Fruit fly (Drosophila melanogaster) whole organism, embryonic: ENCODE results near the gene CalpB.

Experiments used
- Abd-B ChIP-seq: fragments of 200-800 bp; sonication (Bioruptor generic); optimal IDR thresholded peaks from 2 replicates; lab custom pipeline; 2018; ENCODE audit warnings: missing biosample characterization, mild to moderate bottlenecking, missing genetic modification characterization, moderate library complexity
- Atf-2 ChIP-seq: fragments of 200-800 bp; sonication (Bioruptor generic); optimal IDR thresholded peaks from 2 replicates; lab custom pipeline; 2016; ENCODE audit warnings: missing biosample characterization, missing genetic modification characterization
- CG10147 ChIP-seq: fragments of 200-800 bp; sonication (Bioruptor generic); optimal IDR thresholded peaks from 2 replicates; lab custom pipeline; 2019; ENCODE audit warnings: missing biosample characterization, mild to moderate bottlenecking, missing genetic modification characterization, moderate library complexity
- CG11696 ChIP-seq: fragments of 200-800 bp; sonication (Bioruptor generic); IDR thresholded peaks from 2 replicates; pipeline ENCODE4 v1.3.6; 2022; ENCODE audit warnings: missing biosample characterization, missing genetic modification characterization
- CG12942 ChIP-seq: fragments of 200-800 bp; sonication (Bioruptor generic); optimal IDR thresholded peaks from 3 replicates; lab custom pipeline; 2016; ENCODE audit warnings: missing biosample characterization, missing genetic modification characterization
- CG13287 ChIP-seq: fragments of 200-800 bp; sonication (Bioruptor generic); IDR thresholded peaks from 2 replicates; pipeline ENCODE4 v1.3.6; 2022; ENCODE audit warnings: missing biosample characterization, missing genetic modification characterization; ENCODE audit not compliant: partially characterized antibody
- CG13424 ChIP-seq: fragments of 200-800 bp; sonication (Bioruptor generic); optimal IDR thresholded peaks from 2 replicates; lab custom pipeline; 2019; ENCODE audit warnings: missing biosample characterization, mild to moderate bottlenecking, missing genetic modification characterization, moderate library complexity
- CG14667 ChIP-seq: fragments of 200-800 bp; sonication (Bioruptor generic); IDR thresholded peaks from 2 replicates; pipeline ENCODE4 v1.3.6; 2022; ENCODE audit warnings: missing biosample characterization, missing genetic modification characterization
- CG16815 ChIP-seq: fragments of 200-800 bp; sonication (Bioruptor generic); optimal IDR thresholded peaks from 3 replicates; lab custom pipeline; 2017; ENCODE audit warnings: missing biosample characterization, mild to moderate bottlenecking, missing genetic modification characterization
- CG17186 ChIP-seq: fragments of 200-800 bp; sonication (Bioruptor generic); optimal IDR thresholded peaks from 3 replicates; lab custom pipeline; 2017; ENCODE audit warnings: missing biosample characterization, missing genetic modification reagents, missing genetic modification characterization
- CG31365 ChIP-seq: fragments of 200-800 bp; sonication (Bioruptor generic); optimal IDR thresholded peaks from 2 replicates; lab custom pipeline; 2018; ENCODE audit warnings: missing biosample characterization, mild to moderate bottlenecking, missing genetic modification characterization
- CG4854 ChIP-seq: fragments of 200-800 bp; sonication (Bioruptor generic); optimal IDR thresholded peaks from 2 replicates; lab custom pipeline; 2016; ENCODE audit warnings: missing biosample characterization, missing genetic modification characterization, inconsistent platforms
- CG5180 ChIP-seq: fragments of 200-800 bp; sonication (Bioruptor generic); optimal IDR thresholded peaks from 3 replicates; lab custom pipeline; 2017; ENCODE audit warnings: missing biosample characterization, missing genetic modification characterization, mild to moderate bottlenecking, moderate library complexity, missing genetic modification reagents
- CG6765 ChIP-seq: fragments of 200-800 bp; sonication (Bioruptor generic); optimal IDR thresholded peaks from 3 replicates; lab custom pipeline; 2017; ENCODE audit warnings: missing biosample characterization, mild to moderate bottlenecking, missing genetic modification characterization
- CG7357 ChIP-seq: fragments of 200-800 bp; sonication (Bioruptor generic); IDR thresholded peaks from 3 replicates; pipeline ENCODE4 v1.3.6; 2022; ENCODE audit warnings: missing biosample characterization, missing genetic modification characterization
- CG7963 ChIP-seq: fragments of 200-800 bp; sonication (Bioruptor generic); IDR thresholded peaks from 3 replicates; pipeline ENCODE4 v1.3.6; 2022; ENCODE audit warnings: missing biosample characterization, missing genetic modification characterization; ENCODE audit not compliant: partially characterized antibody
- CG8089 ChIP-seq: fragments of 200-800 bp; sonication (Bioruptor generic); optimal IDR thresholded peaks from 3 replicates; lab custom pipeline; 2016; ENCODE audit warnings: missing biosample characterization, missing genetic modification characterization
- CG8359 ChIP-seq: fragments of 200-800 bp; sonication (Bioruptor generic); optimal IDR thresholded peaks from 2 replicates; lab custom pipeline; 2017; ENCODE audit warnings: missing biosample characterization, mild to moderate bottlenecking, missing genetic modification characterization, borderline replicate concordance
- CG9609 ChIP-seq: fragments of 200-800 bp; sonication (Bioruptor generic); optimal IDR thresholded peaks from 3 replicates; lab custom pipeline; 2016; ENCODE audit warnings: missing biosample characterization, missing genetic modification characterization
- CTCF ChIP-seq: fragments of 200-800 bp; sonication (Bioruptor generic); optimal IDR thresholded peaks from 2 replicates; lab custom pipeline; 2017; ENCODE audit warnings: missing biosample characterization, mild to moderate bottlenecking, missing genetic modification characterization, moderate library complexity
- Dbx ChIP-seq: fragments of 200-800 bp; sonication (Bioruptor generic); IDR thresholded peaks from 3 replicates; pipeline ENCODE4 v1.3.6; 2022; ENCODE audit warnings: missing biosample characterization, missing genetic modification characterization
- Dek ChIP-seq: fragments of 200-800 bp; sonication (Bioruptor generic); optimal IDR thresholded peaks from 3 replicates; lab custom pipeline; 2019; ENCODE audit warnings: missing biosample characterization, mild to moderate bottlenecking, missing genetic modification characterization, moderate library complexity
- Dfd ChIP-seq, 2 experiments: fragments of >200 bp; optimal IDR thresholded peaks; 2 replicates each; lab custom pipeline; 2017; ENCODE audit warnings: missing biosample characterization in 2 of 2, missing genetic modification characterization in 2 of 2
- Ets97D ChIP-seq: fragments of 200-800 bp; sonication (Bioruptor generic); optimal IDR thresholded peaks from 3 replicates; lab custom pipeline; 2016; ENCODE audit warnings: missing biosample characterization, missing genetic modification characterization
- HLH54F ChIP-seq: fragments of 200-800 bp; sonication (Bioruptor generic); optimal IDR thresholded peaks from 3 replicates; lab custom pipeline; 2016; ENCODE audit warnings: missing biosample characterization, missing genetic modification characterization
- Lim3 ChIP-seq: fragments of 200-800 bp; sonication (Bioruptor generic); IDR thresholded peaks from 2 replicates; pipeline ENCODE4 v1.3.6; 2022; ENCODE audit warnings: missing biosample characterization, missing genetic modification characterization
- Max ChIP-seq: fragments of 200-800 bp; sonication (Bioruptor generic); optimal IDR thresholded peaks from 2 replicates; lab custom pipeline; 2016; ENCODE audit warnings: missing biosample characterization, mild to moderate bottlenecking, missing genetic modification characterization
- Med ChIP-seq: fragments of 200-800 bp; sonication (Bioruptor generic); peaks from one replicate; lab custom pipeline; 2016; ENCODE audit warnings: missing biosample characterization, missing genetic modification characterization, mild to moderate bottlenecking, inconsistent platforms, moderate library complexity
- Rx ChIP-seq: fragments of 200-800 bp; sonication (Bioruptor generic); IDR thresholded peaks from 2 replicates; pipeline ENCODE4 v1.3.6; 2022; ENCODE audit warnings: missing biosample characterization, missing genetic modification characterization
- Sry-β ChIP-seq: fragments of 200-800 bp; sonication (Bioruptor generic); optimal IDR thresholded peaks from 2 replicates; lab custom pipeline; 2018; ENCODE audit warnings: missing biosample characterization, mild to moderate bottlenecking, missing genetic modification characterization, moderate library complexity
- ase ChIP-seq: fragments of 200-800 bp; sonication (Bioruptor generic); IDR thresholded peaks from 3 replicates; pipeline ENCODE4 v1.3.6; 2022; ENCODE audit warnings: missing biosample characterization, missing genetic modification characterization
- bab2 ChIP-seq: fragments of 200-800 bp; sonication (Bioruptor generic); optimal IDR thresholded peaks from 2 replicates; lab custom pipeline; 2016; ENCODE audit warnings: missing biosample characterization, missing genetic modification characterization
- br ChIP-seq: fragments of >200 bp; optimal IDR thresholded peaks from 2 replicates; lab custom pipeline; 2017
- caup ChIP-seq: fragments of 200-800 bp; sonication (Bioruptor generic); optimal IDR thresholded peaks from 3 replicates; lab custom pipeline; 2017; ENCODE audit warnings: missing biosample characterization, mild to moderate bottlenecking, missing genetic modification characterization, moderate library complexity; ENCODE audit not compliant: severe bottlenecking
- chinmo ChIP-seq: fragments of 200-800 bp; sonication (Bioruptor generic); IDR thresholded peaks from 4 replicates; pipeline ENCODE4 v1.3.6; 2022; ENCODE audit warnings: missing biosample characterization, missing genetic modification characterization; ENCODE audit not compliant: partially characterized antibody
- dmrt99B ChIP-seq: fragments of 200-800 bp; sonication (Bioruptor generic); optimal IDR thresholded peaks from 2 replicates; lab custom pipeline; 2018; ENCODE audit warnings: missing biosample characterization, mild to moderate bottlenecking, missing genetic modification characterization, moderate library complexity
- ewg ChIP-seq: fragments of 200-800 bp; sonication (Bioruptor generic); optimal IDR thresholded peaks from 3 replicates; lab custom pipeline; 2017; ENCODE audit warnings: mild to moderate bottlenecking, missing biosample characterization, missing genetic modification reagents, missing genetic modification characterization
- eyg ChIP-seq: fragments of 200-800 bp; sonication (Bioruptor generic); optimal IDR thresholded peaks from 3 replicates; lab custom pipeline; 2016; ENCODE audit warnings: missing biosample characterization, missing genetic modification characterization
- ftz-f1 ChIP-seq: fragments of 200-800 bp; sonication (Bioruptor generic); optimal IDR thresholded peaks from 2 replicates; lab custom pipeline; 2016; ENCODE audit warnings: missing biosample characterization, missing genetic modification characterization
- gem ChIP-seq: fragments of 200-800 bp; sonication (Bioruptor generic); optimal IDR thresholded peaks from 2 replicates; lab custom pipeline; 2019; ENCODE audit warnings: missing biosample characterization, mild to moderate bottlenecking, missing genetic modification characterization, moderate library complexity
- hbn ChIP-seq: fragments of 200-800 bp; sonication (Bioruptor generic); IDR thresholded peaks from 2 replicates; pipeline ENCODE4 v1.3.6; 2022; ENCODE audit warnings: missing biosample characterization, missing genetic modification characterization; ENCODE audit not compliant: partially characterized antibody
- hth ChIP-seq: fragments of >200 bp; optimal IDR thresholded peaks from 2 replicates; lab custom pipeline; 2017; ENCODE audit warnings: inconsistent platforms
- pfk ChIP-seq: fragments of 200-800 bp; sonication (Bioruptor generic); optimal IDR thresholded peaks from 2 replicates; lab custom pipeline; 2018; ENCODE audit warnings: missing biosample characterization, mild to moderate bottlenecking, missing genetic modification characterization, moderate library complexity
- ranshi ChIP-seq: fragments of 200-800 bp; sonication (Bioruptor generic); IDR thresholded peaks from 2 replicates; pipeline ENCODE4 v1.3.6; 2022; ENCODE audit warnings: missing biosample characterization, missing genetic modification characterization
- sd ChIP-seq: fragments of 200-800 bp; sonication (Bioruptor generic); optimal IDR thresholded peaks from 3 replicates; lab custom pipeline; 2018; ENCODE audit warnings: missing biosample characterization, mild to moderate bottlenecking, missing genetic modification characterization, moderate library complexity
- shn ChIP-seq: fragments of 200-800 bp; sonication (Bioruptor generic); optimal IDR thresholded peaks from 3 replicates; lab custom pipeline; 2016; ENCODE audit warnings: missing biosample characterization, missing genetic modification characterization
- sob ChIP-seq: fragments of 200-800 bp; sonication (Bioruptor generic); IDR thresholded peaks from 2 replicates; pipeline ENCODE4 v1.3.6; 2022; ENCODE audit warnings: missing biosample characterization, missing genetic modification characterization
- sqz ChIP-seq: fragments of 200-800 bp; sonication (Bioruptor generic); optimal IDR thresholded peaks from 3 replicates; lab custom pipeline; 2018; ENCODE audit warnings: missing biosample characterization, mild to moderate bottlenecking, missing genetic modification characterization
- usp ChIP-seq: fragments of >200 bp; optimal IDR thresholded peaks from 2 replicates; lab custom pipeline; 2017; ENCODE audit warnings: missing biosample characterization, missing genetic modification characterization
- wek ChIP-seq: fragments of 200-800 bp; sonication (Bioruptor generic); optimal IDR thresholded peaks from 3 replicates; lab custom pipeline; 2018; ENCODE audit warnings: missing biosample characterization, mild to moderate bottlenecking, missing genetic modification characterization, moderate library complexity

The CalpB gene

dm6 chr3L:9856430-9857218, 31.9 kb upstream of the CalpB start (continued):
- TF ChIP-seq pfk (GFP tag; lab: Kevin White, UChicago) (no peak), Dek (tag; lab: Kevin White, UChicago) (peak; percentile 55), CG17186 (GFP tag; lab: Kevin White, UChicago) (peak; percentile 25), shn (GFP tag; lab: Kevin White, UChicago) (no peak), CG13424 (tag; lab: Kevin White, UChicago) (peak; percentile 86), eyg (GFP tag; lab: Kevin White, UChicago) (no peak), Rx (GFP tag; lab: Robert Waterston, UW) (peak; percentile 59), bab2 (GFP tag; lab: Kevin White, UChicago) (no peak), CG10147 (peak; percentile 67), CG31365 (no peak), gem (tag; lab: Kevin White, UChicago) (peak; percentile 94), CG11696 (GFP tag; lab: Robert Waterston, UW) (peak; percentile 54), CG7357 (GFP tag; lab: Robert Waterston, UW) (peak; percentile 56; the same call in 1 of the 3 replicates), Max (GFP tag; lab: Kevin White, UChicago) (peak; percentile 34), CG8089 (GFP tag; lab: Kevin White, UChicago) (no peak), wek (GFP tag; lab: Kevin White, UChicago) (no peak), dmrt99B (tag; lab: Kevin White, UChicago) (peak; percentile 90), CG7963 (GFP tag; lab: Robert Waterston, UW) (no peak), Atf-2 (GFP tag; lab: Kevin White, UChicago) (no peak), chinmo (no peak), ftz-f1 (GFP tag; lab: Kevin White, UChicago) (no peak), CTCF (no peak), hbn (GFP tag; lab: Robert Waterston, UW) (no peak), CG12942 (GFP tag; lab: Kevin White, UChicago) (peak; percentile 23), Lim3 (0 out of 2 replicates have a peak, but pooled peaks have one; percentile 42), sob (GFP tag; lab: Robert Waterston, UW) (peak; percentile 83), CG8359 (GFP tag; lab: Kevin White, UChicago) (peak; percentile 79), hth (lab: Kevin White, UChicago) (no peak), caup (GFP tag; lab: Kevin White, UChicago) (peak; percentile 74), ewg (peak; percentile 66), Dfd (GFP tag; optimal IDR thresholded peaks at IDR 0.05; lab: Kevin White, UChicago) (no peak), sd (tag; lab: Kevin White, UChicago) (no peak), CG5180 (GFP tag; lab: Kevin White, UChicago) (no peak), CG9609 (GFP tag; lab: Kevin White, UChicago) (peak; percentile 26), CG14667 (GFP tag; lab: Robert Waterston, UW) (peak; percentile 72), CG13287 (GFP tag; lab: Robert Waterston, UW) (no peak), CG4854 (no peak), Abd-B (GFP tag; lab: Kevin White, UChicago) (peak; percentile 78), Sry-β (GFP tag; lab: Kevin White, UChicago) (peak; percentile 22), ranshi (peak; percentile 81), sqz (GFP tag; lab: Kevin White, UChicago) (peak; percentile 74), br (lab: Kevin White, UChicago) (no peak), ase (GFP tag; lab: Robert Waterston, UW) (peak; percentile 83), Med (GFP tag; lab: Kevin White, UChicago) (peak; percentile 70), CG16815 (GFP tag; lab: Kevin White, UChicago) (peak; percentile 67), CG6765 (GFP tag; lab: Kevin White, UChicago) (no peak), Ets97D (GFP tag; lab: Kevin White, UChicago) (no peak), HLH54F (no peak), Dbx (peak; percentile 41; the same call in 1 of the 3 replicates), usp (GFP tag; lab: Kevin White, UChicago) (no peak)
